Worm (Caenorhabditis elegans): ENCODE measurements around the gene Y57G11C.1147.

- TF ChIP-seq cog-1 (tag; optimal IDR thresholded peaks at IDR 0.05) = no peak
- no peak for TF ChIP-seq ztf-23 (GFP tag; IDR thresholded peaks at IDR 0.05)
- no peak for TF ChIP-seq T22C8.4 (GFP tag; IDR thresholded peaks at IDR 0.05)
Observed at ce11 chrIV:14799186-14799585, 1.9 kb upstream of the Y57G11C.1147 start, which contains the start of gene Y57G11C.14.

All from whole organism, midembryonic.